Fruit fly (Drosophila melanogaster) whole organism, embryonic: ENCODE data around the gene CG8379.

ENCODE experiments used
- ATbp ChIP-seq: fragments of 200-800 bp; sonication (Bioruptor generic); optimal IDR thresholded peaks from 2 replicates; lab custom pipeline; 2017; ENCODE audit warnings: missing biosample characterization, mild to moderate bottlenecking, missing genetic modification characterization, missing genetic modification reagents
- Awh ChIP-seq: fragments of 200-800 bp; sonication (Bioruptor generic); IDR thresholded peaks from 2 replicates; pipeline ENCODE4, ENCODE4 v1.3.6; 2022; ENCODE audit warnings: missing biosample characterization, missing genetic modification characterization
- CG10543 ChIP-seq: fragments of 200-800 bp; sonication (Bioruptor generic); optimal IDR thresholded peaks from 3 replicates; lab custom pipeline; 2017; ENCODE audit warnings: missing biosample characterization, mild to moderate bottlenecking, missing genetic modification characterization, moderate library complexity
- CG11247 ChIP-seq: fragments of 200-800 bp; sonication (Bioruptor generic); IDR thresholded peaks from 2 replicates; pipeline ENCODE4 v1.3.6; 2022; ENCODE audit warnings: missing biosample characterization, missing genetic modification characterization
- CG14667 ChIP-seq: fragments of 200-800 bp; sonication (Bioruptor generic); IDR thresholded peaks from 2 replicates; pipeline ENCODE4 v1.3.6; 2022; ENCODE audit warnings: missing biosample characterization, missing genetic modification characterization
- CG1647 ChIP-seq: fragments of 200-800 bp; sonication (Bioruptor generic); optimal IDR thresholded peaks from 3 replicates; lab custom pipeline; 2016; ENCODE audit warnings: missing biosample characterization, missing genetic modification characterization
- CG17912 ChIP-seq: fragments of 200-800 bp; sonication (Bioruptor generic); optimal IDR thresholded peaks from 2 replicates; lab custom pipeline; 2018; ENCODE audit warnings: missing biosample characterization, mild to moderate bottlenecking, missing genetic modification characterization
- CG18011 ChIP-seq: fragments of 200-800 bp; sonication (Bioruptor generic); optimal IDR thresholded peaks from 2 replicates; lab custom pipeline; 2017; ENCODE audit warnings: missing biosample characterization, missing genetic modification characterization, mild to moderate bottlenecking, moderate library complexity, missing genotype
- CG18599 ChIP-seq: fragments of 200-800 bp; sonication (Bioruptor generic); optimal IDR thresholded peaks from 3 replicates; lab custom pipeline; 2017; ENCODE audit warnings: missing biosample characterization, missing genetic modification characterization, mild to moderate bottlenecking, moderate library complexity, missing genetic modification reagents
- CG2889 ChIP-seq: fragments of 200-800 bp; sonication (Bioruptor generic); IDR thresholded peaks from 3 replicates; pipeline ENCODE4 v1.3.6; 2022; ENCODE audit warnings: missing biosample characterization, missing genetic modification characterization
- CG34224 ChIP-seq: fragments of 200-800 bp; sonication (Bioruptor generic); IDR thresholded peaks from 3 replicates; pipeline ENCODE4 v1.3.6; 2022; ENCODE audit warnings: missing biosample characterization, missing genetic modification characterization; ENCODE audit not compliant: partially characterized antibody
- CG34376 ChIP-seq: fragments of 200-800 bp; sonication (Bioruptor generic); optimal IDR thresholded peaks from 2 replicates; lab custom pipeline; 2018; ENCODE audit warnings: missing biosample characterization, mild to moderate bottlenecking, missing genetic modification characterization
- CG4854 ChIP-seq: fragments of 200-800 bp; sonication (Bioruptor generic); optimal IDR thresholded peaks from 2 replicates; lab custom pipeline; 2016; ENCODE audit warnings: missing biosample characterization, missing genetic modification characterization, inconsistent platforms
- CG6683 ChIP-seq: fragments of 200-800 bp; sonication (Bioruptor generic); optimal IDR thresholded peaks from 2 replicates; lab custom pipeline; 2017; ENCODE audit warnings: missing biosample characterization, mild to moderate bottlenecking, missing genetic modification characterization, missing genetic modification reagents
- CG7357 ChIP-seq: fragments of 200-800 bp; sonication (Bioruptor generic); IDR thresholded peaks from 3 replicates; pipeline ENCODE4 v1.3.6; 2022; ENCODE audit warnings: missing biosample characterization, missing genetic modification characterization
- CG7745 ChIP-seq: fragments of 200-800 bp; sonication (Bioruptor generic); optimal IDR thresholded peaks from 2 replicates; lab custom pipeline; 2018; ENCODE audit warnings: missing biosample characterization, mild to moderate bottlenecking, missing genetic modification characterization, moderate library complexity
- CG7839 ChIP-seq: fragments of 200-800 bp; sonication (Bioruptor generic); optimal IDR thresholded peaks from 3 replicates; lab custom pipeline; 2018; ENCODE audit warnings: missing biosample characterization, mild to moderate bottlenecking, missing genetic modification characterization, moderate library complexity
- CG9215 ChIP-seq: fragments of 200-800 bp; sonication (Bioruptor generic); IDR thresholded peaks from 2 replicates; pipeline ENCODE4 v1.3.6; 2022; ENCODE audit warnings: missing biosample characterization, missing genetic modification characterization
- CG9437 ChIP-seq: fragments of 200-800 bp; sonication (Bioruptor generic); optimal IDR thresholded peaks from 2 replicates; lab custom pipeline; 2018; ENCODE audit warnings: missing biosample characterization, mild to moderate bottlenecking, missing genetic modification characterization
- CTCF ChIP-seq: fragments of 200-800 bp; sonication (Bioruptor generic); optimal IDR thresholded peaks from 2 replicates; lab custom pipeline; 2017; ENCODE audit warnings: missing biosample characterization, mild to moderate bottlenecking, missing genetic modification characterization, moderate library complexity
- D19B ChIP-seq: fragments of 200-800 bp; sonication (Bioruptor generic); optimal IDR thresholded peaks from 2 replicates; lab custom pipeline; 2017; ENCODE audit warnings: missing biosample characterization, mild to moderate bottlenecking, missing genetic modification characterization
- Deaf1 ChIP-seq: fragments of 200-800 bp; optimal IDR thresholded peaks from 3 replicates; lab custom pipeline; 2019; ENCODE audit warnings: missing biosample characterization, mild to moderate bottlenecking, missing genetic modification characterization, moderate library complexity
- Dek ChIP-seq: fragments of 200-800 bp; sonication (Bioruptor generic); optimal IDR thresholded peaks from 3 replicates; lab custom pipeline; 2019; ENCODE audit warnings: missing biosample characterization, mild to moderate bottlenecking, missing genetic modification characterization, moderate library complexity
- Dfd ChIP-seq, 2 experiments: fragments of >200 bp; optimal IDR thresholded peaks; 2 replicates each; lab custom pipeline; 2017; ENCODE audit warnings: missing biosample characterization in 2 of 2, missing genetic modification characterization in 2 of 2
- Ets65A ChIP-seq: fragments of 200-800 bp; sonication (Bioruptor generic); peaks from one replicate; lab custom pipeline; 2016; ENCODE audit warnings: missing biosample characterization, missing genetic modification characterization
- Hr3 ChIP-seq: fragments of 200-800 bp; sonication (Bioruptor generic); optimal IDR thresholded peaks from 3 replicates; lab custom pipeline; 2016; ENCODE audit warnings: missing biosample characterization, missing genetic modification characterization
- Hr51 ChIP-seq, 2 experiments: fragments of 200-800 bp; sonication (Bioruptor generic); optimal IDR thresholded peaks; 2 replicates in 1 of 2; 3 replicates in 1 of 2; lab custom pipeline; 2016 to 2018; ENCODE audit warnings: missing biosample characterization in 2 of 2, missing genetic modification characterization in 2 of 2, mild to moderate bottlenecking in 1 of 2, moderate library complexity in 1 of 2
- Max ChIP-seq: fragments of 200-800 bp; sonication (Bioruptor generic); optimal IDR thresholded peaks from 2 replicates; lab custom pipeline; 2016; ENCODE audit warnings: missing biosample characterization, mild to moderate bottlenecking, missing genetic modification characterization
- Pdp1 ChIP-seq, 2 experiments: fragments of 200-800 bp; sonication (Bioruptor generic); optimal IDR thresholded peaks; 3 replicates each; lab custom pipeline; 2016; ENCODE audit warnings: missing biosample characterization in 2 of 2, missing genetic modification characterization in 2 of 2, mild to moderate bottlenecking in 1 of 2, moderate library complexity in 1 of 2
- Trl ChIP-seq, 3 experiments: fragments of >200 bp in 2 of 3; fragments of 200-800 bp in 1 of 3; sonication (Bioruptor generic) in 1 of 3; optimal IDR thresholded peaks; 2 replicates in 1 of 3; 3 replicates in 2 of 3; lab custom pipeline; 2016 to 2017; ENCODE audit warnings: missing biosample characterization in 1 of 3, missing genetic modification characterization in 1 of 3
- cg ChIP-seq: fragments of 200-800 bp; sonication (Bioruptor generic); optimal IDR thresholded peaks from 3 replicates; lab custom pipeline; 2019; ENCODE audit warnings: missing biosample characterization, mild to moderate bottlenecking, missing genetic modification characterization, moderate library complexity
- chinmo ChIP-seq: fragments of 200-800 bp; sonication (Bioruptor generic); IDR thresholded peaks from 4 replicates; pipeline ENCODE4 v1.3.6; 2022; ENCODE audit warnings: missing biosample characterization, missing genetic modification characterization; ENCODE audit not compliant: partially characterized antibody
- ci ChIP-seq: fragments of 200-800 bp; sonication (Bioruptor generic); IDR thresholded peaks from 3 replicates; pipeline ENCODE4 v1.3.6; 2022; ENCODE audit warnings: missing biosample characterization, missing genetic modification characterization
- eyg ChIP-seq: fragments of 200-800 bp; sonication (Bioruptor generic); optimal IDR thresholded peaks from 3 replicates; lab custom pipeline; 2016; ENCODE audit warnings: missing biosample characterization, missing genetic modification characterization
- fd64A ChIP-seq: fragments of 200-800 bp; sonication (Bioruptor generic); optimal IDR thresholded peaks from 3 replicates; lab custom pipeline; 2018; ENCODE audit warnings: missing biosample characterization, mild to moderate bottlenecking, missing genetic modification characterization
- fd96Cb ChIP-seq: fragments of 200-800 bp; sonication (Bioruptor generic); optimal IDR thresholded peaks from 2 replicates; lab custom pipeline; 2018; ENCODE audit warnings: missing biosample characterization, mild to moderate bottlenecking, missing genetic modification characterization, moderate library complexity
- gfzf ChIP-seq: fragments of 200-800 bp; sonication (Bioruptor generic); optimal IDR thresholded peaks from 2 replicates; lab custom pipeline; 2016; ENCODE audit warnings: missing biosample characterization, mild to moderate bottlenecking, missing genetic modification characterization, moderate library complexity
- gsb ChIP-seq: fragments of 200-800 bp; sonication (Bioruptor generic); IDR thresholded peaks from 2 replicates; pipeline ENCODE4 v1.3.6; 2022; ENCODE audit warnings: missing biosample characterization, missing genetic modification characterization
- lbe ChIP-seq: fragments of 200-800 bp; sonication (Bioruptor generic); optimal IDR thresholded peaks from 2 replicates; lab custom pipeline; 2016; ENCODE audit warnings: missing biosample characterization, mild to moderate bottlenecking, missing genetic modification characterization
- lola ChIP-seq, 3 experiments: fragments of >200 bp in 2 of 3; fragments of 200-800 bp in 1 of 3; sonication (Bioruptor generic) in 1 of 3; optimal IDR thresholded peaks; 2 replicates each; lab custom pipeline; 2017 to 2019; ENCODE audit warnings: missing biosample characterization in 3 of 3, missing genetic modification characterization in 3 of 3, mild to moderate bottlenecking in 1 of 3, moderate library complexity in 1 of 3
- lov ChIP-seq, 2 experiments: fragments of 200-800 bp in 1 of 2; fragments of >200 bp in 1 of 2; sonication (Bioruptor generic) in 1 of 2; IDR thresholded peaks in 1 of 2; optimal IDR thresholded peaks in 1 of 2; 2 replicates in 1 of 2; 3 replicates in 1 of 2; pipeline versions ENCODE4 v1.3.6 to Lab custom; 2017 to 2022; ENCODE audit warnings: missing biosample characterization in 1 of 2, missing genetic modification characterization in 1 of 2
- pan ChIP-seq, 4 experiments: fragments of >200 bp in 3 of 4; fragments of 200-800 bp in 1 of 4; sonication (Bioruptor generic) in 1 of 4; optimal IDR thresholded peaks in 3 of 4; IDR thresholded peaks in 1 of 4; 2 replicates each; pipeline versions ENCODE4 v1.3.6 to Lab custom; 2017 to 2022; ENCODE audit warnings: missing biosample characterization in 2 of 4, missing genetic modification characterization in 2 of 4, mixed read lengths in 1 of 4
- ro ChIP-seq: fragments of 200-800 bp; sonication (Bioruptor generic); IDR thresholded peaks from 2 replicates; pipeline ENCODE4 v1.3.6; 2022; ENCODE audit warnings: missing biosample characterization, missing genetic modification characterization
- sens-2 ChIP-seq: fragments of 200-800 bp; sonication (Bioruptor generic); IDR thresholded peaks from 2 replicates; pipeline ENCODE4 v1.3.6; 2022; ENCODE audit warnings: missing biosample characterization, missing genetic modification characterization
- sug ChIP-seq: fragments of 200-800 bp; optimal IDR thresholded peaks from 2 replicates; lab custom pipeline; 2019; ENCODE audit warnings: missing biosample characterization, mild to moderate bottlenecking, missing genetic modification characterization, moderate library complexity
- tio ChIP-seq: fragments of 200-800 bp; sonication (Bioruptor generic); optimal IDR thresholded peaks from 2 replicates; lab custom pipeline; 2017; ENCODE audit warnings: missing biosample characterization, missing genetic modification characterization, inconsistent platforms
- ttk ChIP-seq: fragments of 200-800 bp; sonication (Bioruptor generic); IDR thresholded peaks from 2 replicates; pipeline ENCODE4 v2.1.2; 2022; ENCODE audit warnings: missing biosample characterization, missing genetic modification characterization
- zen ChIP-seq: fragments of 200-800 bp; sonication (Bioruptor generic); optimal IDR thresholded peaks from 3 replicates; lab custom pipeline; 2018; ENCODE audit warnings: missing biosample characterization, mild to moderate bottlenecking, missing genetic modification characterization, moderate library complexity

CG8379 gene

DNA sequence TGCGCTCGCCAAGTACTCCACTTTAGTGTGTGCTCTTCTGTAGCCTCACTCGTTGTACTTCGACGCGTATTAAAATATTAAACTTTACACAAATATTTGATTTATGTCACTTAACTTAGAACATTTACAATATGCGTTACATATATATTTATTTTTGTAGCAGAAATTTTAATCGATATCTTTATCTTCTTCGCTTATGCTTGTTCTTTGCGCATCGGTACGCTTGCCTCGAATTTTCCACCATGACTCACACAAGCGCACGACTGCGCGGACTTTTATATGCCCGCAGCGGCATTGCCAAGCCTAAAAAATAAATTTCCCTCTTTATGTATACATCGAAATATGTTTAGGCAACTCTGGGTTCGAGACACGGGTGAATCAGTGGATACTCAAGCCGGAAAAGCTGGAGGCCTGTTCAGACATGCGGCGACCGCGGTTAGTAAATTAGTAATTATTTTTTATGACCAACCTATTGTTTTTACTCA, 3.7 kb upstream of the CG8379 start, which contains the start of gene aqz (continued):
- TF ChIP-seq Max (GFP tag; lab: Kevin White, UChicago) (no peak), lov (optimal IDR thresholded peaks at IDR 0.05; lab: Kevin White, UChicago) (no peak), lov (GFP tag; IDR thresholded peaks at IDR 0.05; lab: Robert Waterston, UW) (0 out of 3 replicates have a peak, but pooled peaks have one; percentile 53), Dfd (GFP tag; optimal IDR thresholded peaks at IDR 0.05; lab: Kevin White, UChicago) (no peak), Hr51 (GFP tag; optimal IDR thresholded peaks at IDR 0.05; lab: Kevin White, UChicago) (peak in 1 of 2 experiments; percentile 59), gfzf (GFP tag; lab: Kevin White, UChicago) (peak; percentile 80), CG2889 (peak; percentile 39; the same call in 1 of the 3 replicates), CG18599 (GFP tag; lab: Kevin White, UChicago) (peak; percentile 63), Hr3 (GFP tag; lab: Kevin White, UChicago) (no peak), CG7839 (tag; lab: Kevin White, UChicago) (peak; percentile 58), Awh (GFP tag; lab: Robert Waterston, UW) (peak; percentile 28; the same call in 1 of the 2 replicates), Deaf1 (tag; lab: Kevin White, UChicago) (peak; percentile 54), CG1647 (no peak), ttk (GFP tag; lab: Robert Waterston, UW) (peak; percentile 57; the same call in 1 of the 2 replicates), CG9437 (no peak), Pdp1 (GFP tag; optimal IDR thresholded peaks at IDR 0.05; lab: Kevin White, UChicago) (peak; percentile 66 to 74), D19B (GFP tag; lab: Kevin White, UChicago) (peak; percentile 8), CG17912 (peak; percentile 51), chinmo (GFP tag; lab: Robert Waterston, UW) (peak; percentile 75; the same call in 2 of the 4 replicates), Trl (optimal IDR thresholded peaks at IDR 0.05; lab: Kevin White, UChicago) (no peak), Trl (GFP tag; optimal IDR thresholded peaks at IDR 0.05; lab: Kevin White, UChicago) (peak; percentile 73), gsb (GFP tag; lab: Robert Waterston, UW) (peak; percentile 49; the same call in 1 of the 2 replicates), ATbp (GFP tag; lab: Kevin White, UChicago) (peak; percentile 51), CG34224 (GFP tag; lab: Robert Waterston, UW) (peak; percentile 17; the same call in 1 of the 3 replicates), pan (optimal IDR thresholded peaks at IDR 0.05; lab: Kevin White, UChicago) (no peak), pan (GFP tag; optimal IDR thresholded peaks at IDR 0.05 in 1 of 2, IDR thresholded peaks at IDR 0.05 in 1 of 2) (peak in 1 of 2 experiments; percentile 65), lbe (GFP tag; lab: Kevin White, UChicago) (no peak), lola (GFP tag; optimal IDR thresholded peaks at IDR 0.05; lab: Kevin White, UChicago) (no peak), CG7745 (peak; percentile 50), Ets65A (GFP tag; lab: Kevin White, UChicago) (peak; percentile 95), fd96Cb (tag; lab: Kevin White, UChicago) (no peak), eyg (GFP tag; lab: Kevin White, UChicago) (peak; percentile 56), CG4854 (peak; percentile 54), Dek (tag; lab: Kevin White, UChicago) (peak; percentile 72), CG6683 (GFP tag; lab: Kevin White, UChicago) (no peak), fd64A (GFP tag; lab: Kevin White, UChicago) (peak; percentile 51)

DNA sequence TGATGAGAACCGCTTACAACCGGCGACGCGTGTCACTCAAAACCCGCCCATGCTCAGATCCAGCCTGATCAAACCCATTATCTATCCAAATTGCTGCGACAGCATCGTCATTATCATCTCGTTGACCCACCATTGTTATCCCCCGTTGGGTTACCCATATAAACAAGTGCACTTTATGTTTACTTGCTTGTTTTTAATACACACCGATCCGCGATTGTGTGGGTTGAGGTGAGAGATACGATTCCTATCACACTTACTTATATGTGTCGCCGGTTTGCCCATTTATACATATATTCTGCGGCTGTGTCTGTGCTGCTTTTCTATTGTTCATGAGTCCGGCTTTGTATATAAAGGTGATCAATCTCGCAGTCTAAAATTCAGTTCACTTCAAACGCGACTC, 2.6 kb upstream of the CG8379 start, which contains the start of gene CG8369:
CG8369 (plus strand) TSS at position 386 of the 400 bp plus-strand sequence.
- TF ChIP-seq CG10543 (GFP tag; lab: Kevin White, UChicago) (peak; percentile 17), ro (GFP tag; lab: Robert Waterston, UW) (no peak), ci (no peak), tio (GFP tag; lab: Kevin White, UChicago) (no peak), CG18011 (GFP tag; lab: Kevin White, UChicago) (no peak), CG7357 (GFP tag; lab: Robert Waterston, UW) (no peak), sug (tag; lab: Kevin White, UChicago) (peak; percentile 2), sens-2 (GFP tag; lab: Robert Waterston, UW) (no peak), zen (tag; lab: Kevin White, UChicago) (no peak), cg (peak; percentile 48), CG11247 (no peak), CG9215 (no peak), ATbp (GFP tag; lab: Kevin White, UChicago) (no peak), chinmo (GFP tag; lab: Robert Waterston, UW) (peak; percentile 48; the same call in 1 of the 4 replicates), CTCF (no peak), CG14667 (no peak), CG34376 (peak; percentile 54)
